Worm (Caenorhabditis elegans) whole organism, L1 larva: Measurements from ENCODE around the gene mrps-10.

Experiments
- F16B12.6 ChIP-seq: fragments of 150-350 bp; optimal IDR thresholded peaks from 2 replicates; lab custom pipeline; 2014; ENCODE audit warnings: missing biosample characterization, missing genetic modification characterization
- aly-2 ChIP-seq: fragments of 150-350 bp; optimal IDR thresholded peaks from 2 replicates; lab custom pipeline; 2014; ENCODE audit warnings: missing biosample characterization, missing genetic modification characterization
- blmp-1 ChIP-seq: fragments of 150-350 bp; optimal IDR thresholded peaks from 2 replicates; lab custom pipeline; 2014; ENCODE audit warnings: missing biosample characterization, missing genetic modification characterization
- ceh-82 ChIP-seq, 3 experiments: fragments of 150-350 bp in 1 of 3; sonication (generic microtip) in 2 of 3; optimal IDR thresholded peaks; 2 replicates each; lab custom pipeline; 2014 to 2017; ENCODE audit warnings: missing biosample characterization in 3 of 3, missing genetic modification characterization in 3 of 3
- ces-1 ChIP-seq: fragments of 150-350 bp; optimal IDR thresholded peaks from 2 replicates; lab custom pipeline; 2014; ENCODE audit warnings: missing biosample characterization, missing genetic modification reagents, missing genetic modification characterization
- dpl-1 ChIP-seq, 3 experiments: fragments of 150-350 bp in 2 of 3; sonication (generic microtip) in 1 of 3; optimal IDR thresholded peaks; 2 replicates each; lab custom pipeline; 2014 to 2017; ENCODE audit warnings: missing biosample characterization in 3 of 3, missing genetic modification characterization in 3 of 3, missing genetic modification reagents in 3 of 3
- dsc-1 ChIP-seq: sonication (generic microtip); optimal IDR thresholded peaks from 2 replicates; lab custom pipeline; 2016; ENCODE audit warnings: mild to moderate bottlenecking, missing genetic modification characterization, missing compliant biosample characterization
- efl-1 ChIP-seq, 4 experiments: fragments of 150-350 bp; optimal IDR thresholded peaks in 3 of 4; peaks in 1 of 4; 1 replicate in 1 of 4; 2 replicates in 3 of 4; lab custom pipeline; 2014; ENCODE audit warnings: missing biosample characterization in 2 of 4, missing genetic modification characterization in 2 of 4, missing genetic modification reagents in 2 of 4
- efl-3 ChIP-seq: fragments of 200-800 bp; sonication (Bioruptor generic); optimal IDR thresholded peaks from 2 replicates; lab custom pipeline; 2018; ENCODE audit warnings: mild to moderate bottlenecking, missing genetic modification characterization, missing compliant biosample characterization
- elt-3 ChIP-seq, 6 experiments: fragments of 150-350 bp in 1 of 6; sonication (generic microtip); optimal IDR thresholded peaks; 2 replicates each; lab custom pipeline; 2017 to 2018; ENCODE audit warnings: missing biosample characterization in 6 of 6, missing genetic modification characterization in 6 of 6, inconsistent platforms in 1 of 6
- fkh-4 ChIP-seq: sonication (generic microtip); optimal IDR thresholded peaks from 2 replicates; lab custom pipeline; 2016; ENCODE audit warnings: missing compliant biosample characterization, missing genetic modification characterization, borderline replicate concordance
- fkh-8 ChIP-seq: sonication (generic microtip); optimal IDR thresholded peaks from 2 replicates; lab custom pipeline; 2016; ENCODE audit warnings: mild to moderate bottlenecking, missing genetic modification characterization, missing compliant biosample characterization
- fos-1 ChIP-seq: fragments of 150-350 bp; optimal IDR thresholded peaks from 2 replicates; lab custom pipeline; 2014; ENCODE audit warnings: missing biosample characterization, missing genetic modification characterization
- hlh-4 ChIP-seq: sonication (generic microtip); optimal IDR thresholded peaks from 2 replicates; lab custom pipeline; 2016; ENCODE audit warnings: mild to moderate bottlenecking, missing genetic modification characterization, missing compliant biosample characterization
- lin-15B ChIP-seq: fragments of 150-350 bp; sonication (generic microtip); optimal IDR thresholded peaks from 3 replicates; lab custom pipeline; 2014; ENCODE audit warnings: missing biosample characterization, missing genetic modification characterization
- lin-35 ChIP-seq, 2 experiments: fragments of 150-350 bp; optimal IDR thresholded peaks; 2 replicates each; lab custom pipeline; 2014; ENCODE audit warnings: missing biosample characterization in 2 of 2, missing genetic modification characterization in 2 of 2, missing genetic modification reagents in 2 of 2
- lin-39 ChIP-seq: fragments of 150-350 bp; optimal IDR thresholded peaks from 2 replicates; lab custom pipeline; 2014; ENCODE audit warnings: missing biosample characterization, missing genetic modification reagents, missing genetic modification characterization
- lsy-2 ChIP-seq, 2 experiments: fragments of 150-350 bp; optimal IDR thresholded peaks; 2 replicates each; lab custom pipeline; 2014; ENCODE audit warnings: missing biosample characterization in 2 of 2, missing genetic modification characterization in 2 of 2
- mep-1 ChIP-seq: fragments of 150-350 bp; optimal IDR thresholded peaks from 2 replicates; lab custom pipeline; 2014; ENCODE audit warnings: missing biosample characterization, missing genetic modification characterization
- nhr-19 ChIP-seq: fragments of 200-800 bp; sonication (Bioruptor generic); conservative IDR thresholded peaks from 2 replicates; pipeline ENCODE4 v1.3.6; 2022; ENCODE audit warnings: missing genetic modification characterization, missing compliant biosample characterization
- nhr-20 ChIP-seq: sonication (generic microtip); optimal IDR thresholded peaks from 2 replicates; lab custom pipeline; 2016; ENCODE audit warnings: mild to moderate bottlenecking, missing genetic modification characterization, missing compliant biosample characterization
- nhr-237 ChIP-seq: fragments of 150-350 bp; optimal IDR thresholded peaks from 2 replicates; lab custom pipeline; 2014; ENCODE audit warnings: missing biosample characterization, missing genetic modification characterization
- nhr-47 ChIP-seq: sonication (generic microtip); optimal IDR thresholded peaks from 2 replicates; lab custom pipeline; 2016; ENCODE audit warnings: mild to moderate bottlenecking, missing genetic modification characterization, moderate library complexity, missing compliant biosample characterization
- nhr-71 ChIP-seq: sonication (generic microtip); optimal IDR thresholded peaks from 2 replicates; lab custom pipeline; 2016; ENCODE audit warnings: mild to moderate bottlenecking, missing genetic modification characterization, moderate library complexity, missing compliant biosample characterization
- rnt-1 ChIP-seq: sonication (generic microtip); optimal IDR thresholded peaks from 2 replicates; lab custom pipeline; 2016; ENCODE audit warnings: mild to moderate bottlenecking, missing genetic modification characterization, moderate library complexity, missing compliant biosample characterization
- skn-1 ChIP-seq: fragments of 150-350 bp; optimal IDR thresholded peaks from 2 replicates; lab custom pipeline; 2014; ENCODE audit warnings: missing biosample characterization, missing genetic modification characterization
- snpc-4 ChIP-seq: fragments of 150-350 bp; optimal IDR thresholded peaks from 2 replicates; lab custom pipeline; 2014; ENCODE audit warnings: missing biosample characterization, missing genetic modification characterization
- snu-23 ChIP-seq: sonication (generic microtip); optimal IDR thresholded peaks from 2 replicates; lab custom pipeline; 2016; ENCODE audit warnings: missing genetic modification characterization, missing compliant biosample characterization
- swsn-7 ChIP-seq: sonication (generic microtip); optimal IDR thresholded peaks from 2 replicates; lab custom pipeline; 2016; ENCODE audit warnings: missing genetic modification characterization, missing compliant biosample characterization
- tbx-2 ChIP-seq: sonication (generic microtip); optimal IDR thresholded peaks from 2 replicates; lab custom pipeline; 2016; ENCODE audit warnings: missing genetic modification characterization, missing compliant biosample characterization
- tlp-1 ChIP-seq: fragments of 150-350 bp; optimal IDR thresholded peaks from 2 replicates; lab custom pipeline; 2014; ENCODE audit warnings: missing biosample characterization, missing genetic modification characterization
- unc-130 ChIP-seq: fragments of 150-350 bp; optimal IDR thresholded peaks from 2 replicates; lab custom pipeline; 2017; ENCODE audit warnings: missing biosample characterization, missing genetic modification characterization, inconsistent platforms
- unc-62 ChIP-seq: fragments of 150-350 bp; optimal IDR thresholded peaks from 2 replicates; lab custom pipeline; 2014; ENCODE audit warnings: missing biosample characterization, missing genetic modification reagents, missing genetic modification characterization
- unc-86 ChIP-seq: sonication (generic microtip); optimal IDR thresholded peaks from 2 replicates; lab custom pipeline; 2016; ENCODE audit warnings: missing genetic modification characterization, missing compliant biosample characterization
- unc-98 ChIP-seq: fragments of 200-800 bp; sonication (Bioruptor generic); IDR thresholded peaks from 2 replicates; pipeline ENCODE4 v1.3.6; 2022; ENCODE audit warnings: missing genetic modification characterization, missing compliant biosample characterization
- xbp-1 ChIP-seq: sonication (generic microtip); optimal IDR thresholded peaks from 2 replicates; lab custom pipeline; 2016; ENCODE audit warnings: missing genetic modification characterization, missing compliant biosample characterization
- ztf-11 ChIP-seq, 2 experiments: sonication (generic microtip); optimal IDR thresholded peaks; 2 replicates each; lab custom pipeline; 2016 to 2017; ENCODE audit warnings: missing genetic modification characterization in 2 of 2, missing biosample characterization in 1 of 2, missing compliant biosample characterization in 1 of 2

Gene mrps-10

ce11 chrIII:12925947-12926607 is at the start of gene mrps-10, which contains the start of gene npp-25:
Gene mrps-10 (plus strand): TSS chrIII:12926557.
Gene npp-25 (minus strand): TSS chrIII:12925997.
- TF ChIP-seq nhr-47 (tag; lab: Kevin White, UChicago): peak; percentile 53
- TF ChIP-seq hlh-4: no peak
- TF ChIP-seq xbp-1 (tag; lab: Kevin White, UChicago): peak; percentile 31
- TF ChIP-seq ces-1 (GFP tag; lab: Kevin White, UChicago): no peak
- TF ChIP-seq snu-23 (GFP tag; lab: Kevin White, UChicago): peak; percentile 25
- peak; percentile 28 to 57 for TF ChIP-seq efl-1 (optimal IDR thresholded peaks at IDR 0.05; lab: Kevin White, UChicago)
- TF ChIP-seq efl-1 (GFP tag; optimal IDR thresholded peaks at IDR 0.05 in 1 of 2; lab: Kevin White, UChicago): peak; percentile 57 to 91
- TF ChIP-seq dpl-1 (GFP tag; optimal IDR thresholded peaks at IDR 0.05; lab: Kevin White, UChicago): peak; percentile 13 to 51 (median 16)
- TF ChIP-seq unc-86 (tag; lab: Kevin White, UChicago): peak; percentile 7
- TF ChIP-seq skn-1 (tag; lab: Kevin White, UChicago): no peak
- TF ChIP-seq snpc-4 (tag; lab: Kevin White, UChicago): no peak
- TF ChIP-seq fkh-4 (tag; lab: Kevin White, UChicago): no peak
- TF ChIP-seq tbx-2 (tag; lab: Kevin White, UChicago): peak; percentile 1
- peak; percentile 44 to 78 for TF ChIP-seq lsy-2 (tag; optimal IDR thresholded peaks at IDR 0.05; lab: Kevin White, UChicago)
- TF ChIP-seq F16B12.6 (tag; lab: Kevin White, UChicago): peak; percentile 82
- TF ChIP-seq mep-1 (tag; lab: Kevin White, UChicago): peak; percentile 28
- peak; percentile 18 for TF ChIP-seq swsn-7 (tag; lab: Kevin White, UChicago)
- peak; percentile 40 to 43 for TF ChIP-seq lin-35 (GFP tag; optimal IDR thresholded peaks at IDR 0.05; lab: Kevin White, UChicago)
- TF ChIP-seq tlp-1 (tag; lab: Kevin White, UChicago): no peak
- TF ChIP-seq unc-98 (GFP tag; lab: Robert Waterston, UW): no peak
- peak; percentile 29 for TF ChIP-seq nhr-71 (tag; lab: Kevin White, UChicago)
- peak; percentile 17 for TF ChIP-seq blmp-1
- TF ChIP-seq fkh-8 (tag; lab: Kevin White, UChicago): peak; percentile 44
- no peak for TF ChIP-seq nhr-20 (tag; lab: Kevin White, UChicago)
- TF ChIP-seq dsc-1 (tag; lab: Kevin White, UChicago): peak; percentile 41
- TF ChIP-seq efl-3 (GFP tag; lab: Kevin White, UChicago): no peak
- TF ChIP-seq aly-2: no peak
- TF ChIP-seq, all 84 proteins: peak for 16

DNA sequence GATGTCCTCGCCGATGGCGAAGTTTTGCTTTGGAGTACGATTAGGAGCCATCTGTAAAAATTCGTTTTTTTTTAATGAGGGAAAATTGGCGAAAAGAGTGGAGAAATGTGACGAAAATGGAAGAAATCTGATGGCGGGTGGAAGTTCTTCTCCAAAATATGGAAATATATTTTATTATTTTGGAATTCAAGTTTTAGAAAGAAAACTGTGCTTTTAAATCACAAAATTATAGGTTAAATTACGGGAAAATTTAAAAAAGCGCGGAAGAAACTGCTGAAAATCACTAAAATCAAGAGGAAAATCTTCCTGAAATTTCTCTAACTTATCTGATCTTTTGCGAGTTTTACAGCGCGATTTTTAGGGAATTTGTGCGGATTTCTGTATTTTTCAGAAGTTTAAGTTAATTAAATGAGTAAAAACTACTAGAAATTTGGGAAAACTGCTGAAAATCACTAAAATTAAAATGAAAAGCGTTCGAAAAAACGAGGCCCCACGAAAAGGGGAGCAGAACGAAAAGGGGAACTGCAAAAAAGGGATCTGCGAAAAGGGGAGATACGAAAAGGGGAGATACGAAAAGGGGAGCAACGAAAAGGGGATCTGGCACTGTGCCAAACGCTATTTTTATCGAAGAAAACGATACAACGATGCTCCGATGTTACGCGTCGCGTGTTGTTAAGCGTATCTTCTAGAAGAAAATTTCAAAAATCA is 48.7 kb upstream of the mrps-10 start, which contains the start of the genes cec-7 and enu-3.5:
TSS of gene cec-7 (minus strand) at position 51 of the 708 bp plus-strand sequence.
TSS of gene enu-3.5 (plus strand) at position 670 of the 708 bp plus-strand sequence.
- TF ChIP-seq elt-3 (tag; optimal IDR thresholded peaks at IDR 0.05; lab: Kevin White, UChicago) (no peak), tbx-2 (tag; lab: Kevin White, UChicago) (no peak), unc-98 (GFP tag; lab: Robert Waterston, UW) (0 out of 2 replicates have a peak, but pooled peaks have one; percentile 13), lin-39 (tag; lab: Kevin White, UChicago) (no peak)

- TF ChIP-seq snu-23 (GFP tag; lab: Kevin White, UChicago) (no peak), ztf-11 (tag; optimal IDR thresholded peaks at IDR 0.05; lab: Kevin White, UChicago) (no peak), dpl-1 (GFP tag; optimal IDR thresholded peaks at IDR 0.05; lab: Kevin White, UChicago) (no peak)
- TF ChIP-seq, all 84 proteins: peak for 0
These were observed 45.7 kb upstream of the mrps-10 start for ce11 chrIII:12880704-12881103.

DNA sequence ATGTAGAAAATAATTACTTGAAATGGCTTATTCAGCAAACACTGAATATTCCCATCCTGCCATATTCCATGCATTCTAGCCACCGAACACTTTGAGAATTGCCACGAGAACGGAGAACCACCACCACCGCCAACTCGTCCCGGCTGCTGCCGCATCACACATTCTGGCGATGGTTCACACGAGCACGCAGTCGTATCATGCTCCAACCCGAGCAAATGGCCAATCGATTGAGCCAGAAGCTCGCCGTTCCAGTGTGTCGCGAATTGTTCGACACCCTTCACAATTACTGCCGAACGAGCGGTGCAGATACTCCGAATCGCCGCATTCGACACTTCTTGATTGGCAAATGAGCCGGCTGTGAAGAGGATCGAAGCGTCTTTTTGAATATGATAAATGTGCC is 41.2 kb upstream of the mrps-10 start:
- TF ChIP-seq lin-15B (no peak), unc-62 (no peak), hlh-4 (no peak), aly-2 (no peak), nhr-71 (tag; lab: Kevin White, UChicago) (no peak), fos-1 (no peak), unc-130 (tag; lab: Kevin White, UChicago) (no peak), nhr-237 (tag; lab: Kevin White, UChicago) (no peak), dsc-1 (tag; lab: Kevin White, UChicago) (no peak), nhr-20 (tag; lab: Kevin White, UChicago) (no peak), rnt-1 (tag; lab: Kevin White, UChicago) (no peak), nhr-19 (GFP tag; lab: Robert Waterston, UW) (no peak), ceh-82 (tag; optimal IDR thresholded peaks at IDR 0.05; lab: Kevin White, UChicago) (no peak)
